Worm (Caenorhabditis elegans) whole organism, young adult: ENCODE measurements around the gene srxa-8.

ENCODE experiments used
- B0035.1 ChIP-seq: sonication (generic microtip); optimal IDR thresholded peaks from 2 replicates; lab custom pipeline; 2016; ENCODE audit warnings: missing genetic modification characterization, mild to moderate bottlenecking, missing compliant biosample characterization, missing genotype, missing genetic modification reagents
- B0261.1 ChIP-seq: sonication (generic microtip); optimal IDR thresholded peaks from 2 replicates; lab custom pipeline; 2016; ENCODE audit warnings: mild to moderate bottlenecking, missing genetic modification characterization, moderate library complexity, missing compliant biosample characterization
- B0336.3 ChIP-seq: fragments of 200-800 bp; sonication (Bioruptor generic); IDR thresholded peaks from 2 replicates; pipeline ENCODE4 v1.3.6; 2022; ENCODE audit warnings: missing genetic modification characterization, missing compliant biosample characterization
- C06A6.2 ChIP-seq: fragments of 200-800 bp; sonication (Bioruptor generic); conservative IDR thresholded peaks from 2 replicates; pipeline ENCODE4 v1.3.6; 2022; ENCODE audit warnings: missing genetic modification characterization, missing compliant biosample characterization
- F22D6.2 ChIP-seq: sonication (generic microtip); optimal IDR thresholded peaks from 2 replicates; lab custom pipeline; 2016; ENCODE audit warnings: mild to moderate bottlenecking, missing genetic modification characterization, missing compliant biosample characterization
- F57A8.1 ChIP-seq: fragments of 200-800 bp; sonication (Bioruptor generic); optimal IDR thresholded peaks from 2 replicates; lab custom pipeline; 2018; ENCODE audit warnings: mild to moderate bottlenecking, missing genetic modification characterization, moderate library complexity, missing compliant biosample characterization
- F57C9.4 ChIP-seq: sonication (generic microtip); optimal IDR thresholded peaks from 2 replicates; lab custom pipeline; 2017; ENCODE audit warnings: mild to moderate bottlenecking, missing genetic modification characterization, missing compliant biosample characterization
- Y79H2A.3 ChIP-seq: fragments of 200-800 bp; sonication (Bioruptor generic); conservative IDR thresholded peaks from 2 replicates; pipeline ENCODE4 v1.3.6; 2022; ENCODE audit warnings: missing genetic modification reagents, missing genetic modification characterization, missing compliant biosample characterization
- ZK185.1 ChIP-seq: sonication (generic microtip); optimal IDR thresholded peaks from 2 replicates; lab custom pipeline; 2016; ENCODE audit warnings: mild to moderate bottlenecking, missing genetic modification characterization, missing compliant biosample characterization; ENCODE audit not compliant: poor library complexity, severe bottlenecking
- ama-1 ChIP-seq, 3 experiments: fragments of 150-350 bp in 1 of 3; sonication (generic microtip) in 2 of 3; optimal IDR thresholded peaks; 2 replicates each; lab custom pipeline; 2014 to 2018; ENCODE audit warnings: missing biosample characterization in 2 of 3, missing genetic modification characterization in 2 of 3, missing genetic modification reagents in 2 of 3
- cebp-1 ChIP-seq, 2 experiments: fragments of 200-800 bp in 1 of 2; sonication (Bioruptor generic) in 1 of 2; sonication (generic microtip) in 1 of 2; IDR thresholded peaks in 1 of 2; optimal IDR thresholded peaks in 1 of 2; 2 replicates each; pipeline versions ENCODE4 v1.3.6 to Lab custom; 2017 to 2022; ENCODE audit warnings: missing compliant biosample characterization in 2 of 2, missing genetic modification characterization in 2 of 2, mild to moderate bottlenecking in 1 of 2, missing genetic modification reagents in 1 of 2, moderate library complexity in 1 of 2
- ceh-27 ChIP-seq: fragments of 200-800 bp; sonication (Bioruptor generic); optimal IDR thresholded peaks from 2 replicates; lab custom pipeline; 2018; ENCODE audit warnings: mild to moderate bottlenecking, missing genetic modification characterization, moderate library complexity, missing compliant biosample characterization
- chd-7 ChIP-seq: sonication (generic microtip); optimal IDR thresholded peaks from 2 replicates; lab custom pipeline; 2016; ENCODE audit warnings: mild to moderate bottlenecking, missing genetic modification characterization, moderate library complexity, missing compliant biosample characterization
- die-1 ChIP-seq: sonication (generic microtip); optimal IDR thresholded peaks from 2 replicates; lab custom pipeline; 2016; ENCODE audit warnings: missing genotype, mild to moderate bottlenecking, missing genetic modification characterization, missing compliant biosample characterization
- dpff-1 ChIP-seq: sonication (generic microtip); optimal IDR thresholded peaks from 2 replicates; lab custom pipeline; 2017; ENCODE audit warnings: mild to moderate bottlenecking, missing genetic modification characterization, missing compliant biosample characterization
- efl-1 ChIP-seq: fragments of 150-350 bp; optimal IDR thresholded peaks from 2 replicates; lab custom pipeline; 2014; ENCODE audit warnings: missing biosample characterization, missing genetic modification reagents, missing genetic modification characterization
- egl-18 ChIP-seq: fragments of 200-800 bp; sonication (Bioruptor generic); IDR thresholded peaks from 2 replicates; pipeline ENCODE4 v1.3.6; 2022; ENCODE audit warnings: missing genetic modification reagents, missing genetic modification characterization, missing compliant biosample characterization
- ekl-4 ChIP-seq: fragments of 200-800 bp; sonication (Bioruptor generic); IDR thresholded peaks from 2 replicates; pipeline ENCODE4 v1.3.6; 2022; ENCODE audit warnings: missing genetic modification reagents, missing genetic modification characterization, missing compliant biosample characterization
- ets-4 ChIP-seq: fragments of 200-800 bp; sonication (Bioruptor generic); optimal IDR thresholded peaks from 2 replicates; lab custom pipeline; 2018; ENCODE audit warnings: mild to moderate bottlenecking, missing genetic modification characterization, missing compliant biosample characterization
- hmg-1.2 ChIP-seq: fragments of 200-800 bp; sonication (Bioruptor generic); IDR thresholded peaks from 2 replicates; pipeline ENCODE4 v1.3.6; 2022; ENCODE audit warnings: missing genetic modification reagents, missing genetic modification characterization, missing compliant biosample characterization
- let-526 ChIP-seq: fragments of 200-800 bp; sonication (Bioruptor generic); IDR thresholded peaks from 2 replicates; pipeline ENCODE4 v1.3.6; 2022; ENCODE audit warnings: missing genetic modification reagents, missing genetic modification characterization, missing compliant biosample characterization
- lin-26 ChIP-seq: fragments of 200-800 bp; sonication (Bioruptor generic); IDR thresholded peaks from 2 replicates; pipeline ENCODE4 v1.3.6; 2022; ENCODE audit warnings: missing genetic modification reagents, missing genetic modification characterization, missing compliant biosample characterization
- madf-10 ChIP-seq: sonication (generic microtip); optimal IDR thresholded peaks from 2 replicates; lab custom pipeline; 2016; ENCODE audit warnings: mild to moderate bottlenecking, missing genetic modification characterization, missing compliant biosample characterization
- madf-8 ChIP-seq: fragments of 200-800 bp; sonication (Bioruptor generic); conservative IDR thresholded peaks from 2 replicates; pipeline ENCODE4 v1.3.6; 2022; ENCODE audit warnings: missing genetic modification reagents, missing genetic modification characterization, missing compliant biosample characterization
- mcd-1 ChIP-seq: fragments of 200-800 bp; sonication (Bioruptor generic); IDR thresholded peaks from 2 replicates; pipeline ENCODE4 v1.3.6; 2022; ENCODE audit warnings: missing genetic modification reagents, missing genetic modification characterization, missing compliant biosample characterization
- mel-28 ChIP-seq: sonication (generic microtip); optimal IDR thresholded peaks from 2 replicates; lab custom pipeline; 2016; ENCODE audit warnings: borderline replicate concordance, mild to moderate bottlenecking, missing genetic modification characterization, missing compliant biosample characterization
- mxl-1 ChIP-seq: sonication (generic microtip); optimal IDR thresholded peaks from 2 replicates; lab custom pipeline; 2016; ENCODE audit warnings: missing genetic modification characterization, missing compliant biosample characterization
- nfya-1 ChIP-seq: sonication (generic microtip); optimal IDR thresholded peaks from 2 replicates; lab custom pipeline; 2017; ENCODE audit warnings: antibody characterized with exemption, missing compliant biosample characterization, missing genetic modification characterization, borderline replicate concordance; ENCODE audit not compliant: insufficient read depth
- nhr-90 ChIP-seq: sonication (generic microtip); optimal IDR thresholded peaks from 2 replicates; lab custom pipeline; 2016; ENCODE audit warnings: missing genotype, mild to moderate bottlenecking, missing genetic modification characterization, missing compliant biosample characterization
- pbrm-1 ChIP-seq: fragments of 200-800 bp; sonication (Bioruptor generic); IDR thresholded peaks from 2 replicates; pipeline ENCODE4 v1.3.6; 2022; ENCODE audit warnings: missing genetic modification reagents, missing genetic modification characterization, missing compliant biosample characterization
- pha-4 ChIP-seq: fragments of 150-350 bp; sonication (generic microtip); optimal IDR thresholded peaks from 2 replicates; lab custom pipeline; 2014; ENCODE audit warnings: missing biosample characterization, missing genetic modification reagents, missing genetic modification characterization
- rcor-1 ChIP-seq: fragments of 200-800 bp; sonication (Bioruptor generic); IDR thresholded peaks from 2 replicates; pipeline ENCODE4 v1.3.6; 2022; ENCODE audit warnings: missing genetic modification reagents, missing genetic modification characterization, missing compliant biosample characterization
- rec-8 ChIP-seq, 2 experiments: sonication (generic microtip); optimal IDR thresholded peaks; 2 replicates each; lab custom pipeline; 2016; ENCODE audit warnings: mild to moderate bottlenecking in 2 of 2, missing genetic modification characterization in 2 of 2, missing genetic modification reagents in 2 of 2, missing genotype in 2 of 2, missing biosample characterization in 1 of 2, missing compliant biosample characterization in 1 of 2, moderate library complexity in 1 of 2
- repo-1 ChIP-seq: sonication (generic microtip); optimal IDR thresholded peaks from 2 replicates; lab custom pipeline; 2017; ENCODE audit warnings: mild to moderate bottlenecking, missing genetic modification characterization, missing compliant biosample characterization
- rpc-1 ChIP-seq, 2 experiments: fragments of 150-350 bp in 1 of 2; sonication (generic microtip) in 1 of 2; optimal IDR thresholded peaks; 2 replicates each; lab custom pipeline; 2014 to 2018; ENCODE audit warnings: missing biosample characterization in 1 of 2, missing genetic modification characterization in 1 of 2, missing genetic modification reagents in 1 of 2, missing genotype in 1 of 2
- snpc-1.3 ChIP-seq: sonication (generic microtip); optimal IDR thresholded peaks from 2 replicates; lab custom pipeline; 2017; ENCODE audit warnings: missing genetic modification characterization, mild to moderate bottlenecking, missing compliant biosample characterization, antibody characterized with exemption, moderate library complexity, missing genotype, missing genetic modification reagents; ENCODE audit not compliant: insufficient read depth
- snpc-3.4 ChIP-seq: sonication (generic microtip); optimal IDR thresholded peaks from 2 replicates; lab custom pipeline; 2017; ENCODE audit warnings: missing genetic modification characterization, mild to moderate bottlenecking, missing compliant biosample characterization, antibody characterized with exemption, moderate library complexity, missing genotype, missing genetic modification reagents
- snpc-4 ChIP-seq, 5 experiments: fragments of 150-350 bp in 1 of 5; sonication (generic microtip) in 4 of 5; optimal IDR thresholded peaks; 2 replicates each; lab custom pipeline; 2014 to 2018; ENCODE audit warnings: missing genetic modification characterization in 5 of 5, missing biosample characterization in 3 of 5, antibody characterized with exemption in 2 of 5, mild to moderate bottlenecking in 2 of 5, missing compliant biosample characterization in 2 of 5, missing genotype in 2 of 5, moderate library complexity in 2 of 5, missing genetic modification reagents in 1 of 5
- sptf-2 ChIP-seq: fragments of 200-800 bp; sonication (Bioruptor generic); optimal IDR thresholded peaks from 2 replicates; lab custom pipeline; 2018; ENCODE audit warnings: mild to moderate bottlenecking, missing genetic modification characterization, missing compliant biosample characterization
- tbp1 ChIP-seq: fragments of 200-800 bp; sonication (Bioruptor generic); optimal IDR thresholded peaks from 2 replicates; lab custom pipeline; 2018; ENCODE audit warnings: mild to moderate bottlenecking, missing genetic modification characterization, missing compliant biosample characterization
- unc-62 ChIP-seq: fragments of 150-350 bp; optimal IDR thresholded peaks from 2 replicates; lab custom pipeline; 2014; ENCODE audit warnings: missing biosample characterization, missing genetic modification reagents, missing genetic modification characterization
- xnd-1 ChIP-seq: sonication (generic microtip); optimal IDR thresholded peaks from 2 replicates; lab custom pipeline; 2016; ENCODE audit warnings: missing genotype, missing genetic modification reagents, missing genetic modification characterization, missing compliant biosample characterization
- ztf-25 ChIP-seq: fragments of 200-800 bp; sonication (Bioruptor generic); IDR thresholded peaks from 2 replicates; pipeline ENCODE4 v1.3.6; 2022; ENCODE audit warnings: missing genetic modification reagents, missing genetic modification characterization, missing compliant biosample characterization

srxa-8 gene

DNA sequence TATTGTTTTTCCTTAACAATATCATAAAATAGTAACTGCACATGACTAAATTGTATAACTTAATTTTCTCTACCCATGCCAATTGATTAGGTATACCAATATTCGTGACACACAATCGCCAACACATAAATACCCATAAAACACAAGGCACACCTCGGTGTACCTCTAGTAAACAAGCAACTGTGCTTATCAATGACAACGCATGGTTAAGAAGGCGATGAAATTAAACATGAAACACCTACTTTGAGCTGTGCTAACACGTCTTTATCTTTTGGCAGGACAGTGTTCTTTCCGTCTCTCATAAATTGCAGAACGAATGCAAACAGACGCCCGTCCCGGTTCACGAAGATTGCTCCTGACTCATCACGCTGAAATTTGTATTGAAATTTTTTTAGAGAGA lies 2.1 kb upstream of the srxa-8 start (continued):
- TF ChIP-seq ets-4 (peak; percentile 56), madf-8 (GFP tag; lab: Robert Waterston, UW) (no peak), chd-7 (tag; lab: Kevin White, UChicago) (no peak), cebp-1 (GFP tag; IDR thresholded peaks at IDR 0.05; lab: Robert Waterston, UW) (peak; percentile 41; the same call in 1 of the 2 replicates), cebp-1 (tag; optimal IDR thresholded peaks at IDR 0.05; lab: Kevin White, UChicago) (peak; percentile 51)
- TF ChIP-seq, all 124 proteins: peak for 10

- TF ChIP-seq rpc-1 (optimal IDR thresholded peaks at IDR 0.05; lab: Kevin White, UChicago) (peak; percentile 68), rpc-1 (tag; optimal IDR thresholded peaks at IDR 0.05; lab: Kevin White, UChicago) (peak; percentile 79), xnd-1 (tag; lab: Kevin White, UChicago) (no peak), lin-26 (GFP tag; lab: Robert Waterston, UW) (peak; percentile 59), ceh-27 (GFP tag; lab: Kevin White, UChicago) (no peak), sptf-2 (GFP tag; lab: Kevin White, UChicago) (no peak), mcd-1 (GFP tag; lab: Robert Waterston, UW) (0 out of 2 replicates have a peak, but pooled peaks have one; percentile 6), B0035.1 (tag; lab: Kevin White, UChicago) (no peak), snpc-1.3 (tag; lab: Kevin White, UChicago) (peak; percentile 49), F57A8.1 (GFP tag; lab: Kevin White, UChicago) (no peak), rec-8 (tag; optimal IDR thresholded peaks at IDR 0.05; lab: Kevin White, UChicago) (peak in 1 of 2 experiments; percentile 9), F57C9.4 (tag; lab: Kevin White, UChicago) (no peak), rcor-1 (GFP tag; lab: Robert Waterston, UW) (peak; percentile 31; the same call in 1 of the 2 replicates), die-1 (tag; lab: Kevin White, UChicago) (peak; percentile 45), snpc-4 (GFP tag; optimal IDR thresholded peaks at IDR 0.05; lab: Kevin White, UChicago) (peak; percentile 47), snpc-4 (tag; optimal IDR thresholded peaks at IDR 0.05; lab: Kevin White, UChicago) (peak in 2 of 4 experiments; percentile 10 to 60), B0261.1 (tag; lab: Kevin White, UChicago) (peak; percentile 67), nhr-90 (tag; lab: Kevin White, UChicago) (peak; percentile 30), pha-4 (tag; lab: Kevin White, UChicago) (no peak), madf-10 (tag; lab: Kevin White, UChicago) (no peak), ets-4 (no peak), mxl-1 (tag; lab: Kevin White, UChicago) (peak; percentile 15), madf-8 (GFP tag; lab: Robert Waterston, UW) (no peak), snpc-3.4 (tag; lab: Kevin White, UChicago) (no peak), egl-18 (GFP tag; lab: Robert Waterston, UW) (no peak), nfya-1 (tag; lab: Kevin White, UChicago) (no peak), C06A6.2 (no peak), B0336.3 (GFP tag; lab: Robert Waterston, UW) (no peak), ama-1 (optimal IDR thresholded peaks at IDR 0.05; lab: Kevin White, UChicago) (no peak), ama-1 (GFP tag; optimal IDR thresholded peaks at IDR 0.05; lab: Kevin White, UChicago) (peak in 1 of 2 experiments; percentile 71), F22D6.2 (tag; lab: Kevin White, UChicago) (no peak), ztf-25 (no peak), tbp1 (GFP tag; lab: Kevin White, UChicago) (peak; percentile 86), Y79H2A.3 (GFP tag; lab: Robert Waterston, UW) (no peak), ZK185.1 (tag; lab: Kevin White, UChicago) (peak; percentile 15), ekl-4 (no peak), repo-1 (no peak), hmg-1.2 (GFP tag; lab: Robert Waterston, UW) (peak; percentile 39; the same call in 1 of the 2 replicates), let-526 (GFP tag; lab: Robert Waterston, UW) (no peak), dpff-1 (tag; lab: Kevin White, UChicago) (no peak), pbrm-1 (0 out of 2 replicates have a peak, but pooled peaks have one; percentile 21), unc-62 (GFP tag; lab: Kevin White, UChicago) (no peak), efl-1 (GFP tag; lab: Kevin White, UChicago) (no peak), mel-28 (tag; lab: Kevin White, UChicago) (no peak)
Measured at ce11 chrX:13307852-13308251, 793 bp downstream of the srxa-8 start.
